Fruit fly (Drosophila melanogaster) whole organism, wandering third instar larva: ENCODE measurements around the gene Idh3a.

Experiments used
- Abd-B ChIP-seq: fragments of >200 bp; optimal IDR thresholded peaks from 2 replicates; lab custom pipeline; 2017; ENCODE audit warnings: missing biosample characterization, missing genetic modification characterization
- CG32264 ChIP-seq: fragments of 200-800 bp; sonication (Bioruptor generic); optimal IDR thresholded peaks from 2 replicates; lab custom pipeline; 2016; ENCODE audit warnings: missing biosample characterization, missing genetic modification characterization
- CG9705 ChIP-seq: fragments of 200-800 bp; sonication (Bioruptor generic); optimal IDR thresholded peaks from 2 replicates; lab custom pipeline; 2018; ENCODE audit warnings: missing biosample characterization, mild to moderate bottlenecking, missing genetic modification characterization
- CrebA ChIP-seq: fragments of 200-800 bp; sonication (Bioruptor generic); optimal IDR thresholded peaks from 2 replicates; lab custom pipeline; 2016; ENCODE audit warnings: missing biosample characterization, mild to moderate bottlenecking, missing genetic modification characterization, borderline replicate concordance
- Dfd ChIP-seq: fragments of >200 bp; optimal IDR thresholded peaks from 2 replicates; lab custom pipeline; 2017; ENCODE audit warnings: missing biosample characterization, missing genetic modification characterization
- Dif ChIP-seq: fragments of 200-275, 200-300 bp; sonication (Bioruptor generic); optimal IDR thresholded peaks from 2 replicates; lab custom pipeline; 2018; ENCODE audit warnings: missing biosample characterization, missing genetic modification characterization; ENCODE audit not compliant: partially characterized antibody
- GATAd ChIP-seq: sonication (Bioruptor generic); optimal IDR thresholded peaks from 2 replicates; lab custom pipeline; 2016; ENCODE audit warnings: missing biosample characterization, missing genetic modification characterization
- HLH106 ChIP-seq: fragments of 200-800 bp; optimal IDR thresholded peaks from 3 replicates; lab custom pipeline; 2019; ENCODE audit warnings: missing biosample characterization, mild to moderate bottlenecking, missing genetic modification characterization, moderate library complexity
- Hnf4 ChIP-seq: fragments of 200-800 bp; sonication (Bioruptor generic); optimal IDR thresholded peaks from 2 replicates; lab custom pipeline; 2016; ENCODE audit warnings: missing biosample characterization, mild to moderate bottlenecking, missing genetic modification characterization
- Hr78 ChIP-seq: fragments of >200 bp; optimal IDR thresholded peaks from 2 replicates; lab custom pipeline; 2017; ENCODE audit warnings: missing biosample characterization, missing genetic modification characterization
- Hr83 ChIP-seq: fragments of 200-300 bp; sonication (Bioruptor generic); optimal IDR thresholded peaks from 2 replicates; lab custom pipeline; 2016; ENCODE audit warnings: missing biosample characterization, mild to moderate bottlenecking, missing genetic modification characterization, moderate library complexity; ENCODE audit not compliant: poor library complexity, severe bottlenecking
- Jra ChIP-seq: sonication (Bioruptor generic); optimal IDR thresholded peaks from 2 replicates; lab custom pipeline; 2016; ENCODE audit warnings: missing biosample characterization, missing genetic modification characterization
- Mio ChIP-seq: sonication (Bioruptor generic); optimal IDR thresholded peaks from 2 replicates; lab custom pipeline; 2016; ENCODE audit warnings: missing biosample characterization, missing genetic modification characterization
- Myc ChIP-seq: fragments of >200 bp; optimal IDR thresholded peaks from 2 replicates; lab custom pipeline; 2017
- N ChIP-seq: fragments of >200 bp; optimal IDR thresholded peaks from 2 replicates; lab custom pipeline; 2018; ENCODE audit warnings: missing biosample characterization, missing external identifiers, missing genetic modification characterization
- OdsH ChIP-seq: fragments of 200-800 bp; sonication (Bioruptor generic); optimal IDR thresholded peaks from 2 replicates; lab custom pipeline; 2016; ENCODE audit warnings: missing biosample characterization, mild to moderate bottlenecking, missing genetic modification characterization
- Rel ChIP-seq, 2 experiments: fragments of 200-800 bp; sonication (Bioruptor generic) in 1 of 2; optimal IDR thresholded peaks; 2 replicates in 1 of 2; 3 replicates in 1 of 2; lab custom pipeline; 2016 to 2019; ENCODE audit warnings: mild to moderate bottlenecking in 2 of 2, missing biosample characterization in 2 of 2, missing genetic modification characterization in 2 of 2, moderate library complexity in 1 of 2
- Sp1 ChIP-seq: fragments of 200-800 bp; sonication (Bioruptor generic); optimal IDR thresholded peaks from 3 replicates; lab custom pipeline; 2019; ENCODE audit warnings: missing biosample characterization, mild to moderate bottlenecking, missing genetic modification characterization, moderate library complexity
- Vsx2 ChIP-seq: fragments of 200-300, 225-300 bp; sonication (Bioruptor generic); optimal IDR thresholded peaks from 2 replicates; lab custom pipeline; 2018; ENCODE audit warnings: missing biosample characterization, missing genetic modification characterization; ENCODE audit not compliant: partially characterized antibody
- br ChIP-seq: fragments of 200-800 bp; sonication (Bioruptor generic); optimal IDR thresholded peaks from 2 replicates; lab custom pipeline; 2016; ENCODE audit warnings: missing biosample characterization, missing genetic modification characterization
- brk ChIP-seq: fragments of 200-800 bp; sonication (Bioruptor generic); optimal IDR thresholded peaks from 2 replicates; lab custom pipeline; 2016; ENCODE audit warnings: missing biosample characterization, mild to moderate bottlenecking, missing genetic modification characterization
- dl ChIP-seq, 2 experiments: fragments of 175-275, 200-275 bp in 1 of 2; fragments of 200-275 bp in 1 of 2; sonication (Bioruptor generic); optimal IDR thresholded peaks; lab custom pipeline; 2018; ENCODE audit warnings: mild to moderate bottlenecking in 2 of 2, missing biosample characterization in 2 of 2, missing genetic modification characterization in 2 of 2, moderate library complexity in 2 of 2; ENCODE audit not compliant: partially characterized antibody in 2 of 2, insufficient read depth in 1 of 2
- dmrt93B ChIP-seq: fragments of 200-800 bp; sonication (Bioruptor generic); optimal IDR thresholded peaks from 2 replicates; lab custom pipeline; 2018; ENCODE audit warnings: missing biosample characterization, mild to moderate bottlenecking, missing genetic modification characterization
- dsf ChIP-seq: sonication (Bioruptor generic); optimal IDR thresholded peaks from 2 replicates; lab custom pipeline; 2016; ENCODE audit warnings: missing biosample characterization, missing genetic modification characterization, borderline replicate concordance
- ey ChIP-seq: fragments of 200-800 bp; sonication (Bioruptor generic); optimal IDR thresholded peaks from 2 replicates; lab custom pipeline; 2016; ENCODE audit warnings: missing biosample characterization, missing genetic modification characterization
- foxo ChIP-seq, 2 experiments: fragments of 200-800 bp; sonication (Bioruptor generic); optimal IDR thresholded peaks; 2 replicates in 1 of 2; 3 replicates in 1 of 2; lab custom pipeline; 2016 to 2017; ENCODE audit warnings: missing biosample characterization in 2 of 2, missing genetic modification characterization in 2 of 2
- fru ChIP-seq: fragments of 200-800 bp; sonication (Bioruptor generic); optimal IDR thresholded peaks from 3 replicates; lab custom pipeline; 2016; ENCODE audit warnings: missing biosample characterization, mild to moderate bottlenecking, missing genetic modification characterization
- h ChIP-seq: fragments of 200-800 bp; sonication (Bioruptor generic); optimal IDR thresholded peaks from 3 replicates; lab custom pipeline; 2016; ENCODE audit warnings: missing biosample characterization, mild to moderate bottlenecking, missing genetic modification characterization
- jim ChIP-seq: fragments of 175-275, 200-325 bp; sonication (Bioruptor generic); optimal IDR thresholded peaks from 2 replicates; lab custom pipeline; 2016; ENCODE audit warnings: missing biosample characterization, mild to moderate bottlenecking, missing genetic modification characterization
- lola ChIP-seq: fragments of >200 bp; optimal IDR thresholded peaks from 2 replicates; lab custom pipeline; 2017; ENCODE audit warnings: missing biosample characterization, missing genetic modification characterization
- pan ChIP-seq: fragments of >200 bp; optimal IDR thresholded peaks from 2 replicates; lab custom pipeline; 2017
- psq ChIP-seq: fragments of 200-800 bp; sonication (Bioruptor generic); optimal IDR thresholded peaks from 3 replicates; lab custom pipeline; 2017; ENCODE audit warnings: missing biosample characterization, mild to moderate bottlenecking, missing genetic modification characterization, moderate library complexity
- rgr ChIP-seq: fragments of 200-800 bp; sonication (Bioruptor generic); optimal IDR thresholded peaks from 3 replicates; lab custom pipeline; 2016; ENCODE audit warnings: missing biosample characterization, mild to moderate bottlenecking, missing genetic modification characterization
- sage ChIP-seq: fragments of 200-800 bp; sonication (Bioruptor generic); optimal IDR thresholded peaks from 2 replicates; lab custom pipeline; 2016; ENCODE audit warnings: missing biosample characterization, mild to moderate bottlenecking, missing genetic modification characterization
- sv ChIP-seq: fragments of 200-800 bp; sonication (Bioruptor generic); optimal IDR thresholded peaks from 3 replicates; lab custom pipeline; 2016; ENCODE audit warnings: missing biosample characterization, missing genetic modification characterization
- tai ChIP-seq: sonication (Bioruptor generic); optimal IDR thresholded peaks from 2 replicates; lab custom pipeline; 2016; ENCODE audit warnings: missing biosample characterization, missing genetic modification characterization
- usp ChIP-seq: fragments of >200 bp; optimal IDR thresholded peaks from 2 replicates; lab custom pipeline; 2017; ENCODE audit warnings: missing biosample characterization, missing genetic modification characterization
- woc ChIP-seq: sonication (Bioruptor generic); optimal IDR thresholded peaks from 2 replicates; lab custom pipeline; 2016; ENCODE audit warnings: missing biosample characterization, mild to moderate bottlenecking, missing genetic modification characterization

Idh3a gene

dm6 chrX:19521753-19522383 is at the start of gene Idh3a, which contains the start of gene CoRest:
Idh3a (minus strand) TSS chrX:19521810.
CoRest (plus strand) TSS chrX:19521929.
- no peak for TF ChIP-seq sv (GFP tag; lab: Kevin White, UChicago)
- TF ChIP-seq Rel (GFP tag; optimal IDR thresholded peaks at IDR 0.05; lab: Kevin White, UChicago), result no peak
- peak; percentile 12 for TF ChIP-seq Rel (tag; optimal IDR thresholded peaks at IDR 0.05; lab: Kevin White, UChicago)
- no peak for TF ChIP-seq tai (GFP tag; lab: Kevin White, UChicago)
- peak; percentile 42 for TF ChIP-seq HLH106 (tag; lab: Kevin White, UChicago)
- TF ChIP-seq OdsH (GFP tag; lab: Kevin White, UChicago), result no peak
- no peak for TF ChIP-seq rgr (GFP tag; lab: Kevin White, UChicago)
- peak; percentile 33 for TF ChIP-seq CG9705
- no peak for TF ChIP-seq N (GFP tag; lab: Kevin White, UChicago)
- TF ChIP-seq foxo (GFP tag; optimal IDR thresholded peaks at IDR 0.05; lab: Kevin White, UChicago), result peak in 1 of 2 experiments; percentile 28
- TF ChIP-seq CG32264, result no peak
- TF ChIP-seq Myc (lab: Kevin White, UChicago), result peak; percentile 53

- no peak for TF ChIP-seq dl (GFP tag; optimal IDR thresholded peaks at IDR 0.05; lab: Kevin White, UChicago; ENCODE audit: insufficient read depth in 1 of 2, partially characterized antibody in 2 of 2)
- TF ChIP-seq N (GFP tag; lab: Kevin White, UChicago), result peak; percentile 64
- TF ChIP-seq Hr78, result no peak
- TF ChIP-seq HLH106 (tag; lab: Kevin White, UChicago), result peak; percentile 66
- TF ChIP-seq CG9705, result peak; percentile 37
- TF ChIP-seq jim (GFP tag; lab: Kevin White, UChicago), result no peak
- no peak for TF ChIP-seq Dfd (GFP tag; lab: Kevin White, UChicago)
- TF ChIP-seq psq (GFP tag; lab: Kevin White, UChicago), result peak; percentile 48
- TF ChIP-seq CrebA, result no peak
- no peak for TF ChIP-seq tai (GFP tag; lab: Kevin White, UChicago)
- no peak for TF ChIP-seq brk (GFP tag; lab: Kevin White, UChicago)
- no peak for TF ChIP-seq dsf (GFP tag; lab: Kevin White, UChicago)
- TF ChIP-seq lola (GFP tag; lab: Kevin White, UChicago), result no peak
- peak; percentile 32 for TF ChIP-seq ey
- no peak for TF ChIP-seq Jra (GFP tag; lab: Kevin White, UChicago)
- no peak for TF ChIP-seq rgr (GFP tag; lab: Kevin White, UChicago)
- TF ChIP-seq Vsx2 (GFP tag; lab: Kevin White, UChicago), result no peak
- no peak for TF ChIP-seq Rel (GFP tag; optimal IDR thresholded peaks at IDR 0.05; lab: Kevin White, UChicago)
- TF ChIP-seq Rel (tag; optimal IDR thresholded peaks at IDR 0.05; lab: Kevin White, UChicago), result no peak
- TF ChIP-seq CG32264, result no peak
- TF ChIP-seq Dif (GFP tag; lab: Kevin White, UChicago), result no peak
- TF ChIP-seq sv (GFP tag; lab: Kevin White, UChicago), result peak; percentile 58
- TF ChIP-seq Myc (lab: Kevin White, UChicago), result no peak
- TF ChIP-seq dmrt93B (GFP tag; lab: Kevin White, UChicago), result no peak
- no peak for TF ChIP-seq woc (GFP tag; lab: Kevin White, UChicago)
- TF ChIP-seq Hr83 (GFP tag; lab: Kevin White, UChicago), result no peak
- no peak for TF ChIP-seq GATAd (GFP tag; lab: Kevin White, UChicago)
- peak; percentile 53 for TF ChIP-seq fru (GFP tag; lab: Kevin White, UChicago)
- TF ChIP-seq usp (GFP tag; lab: Kevin White, UChicago), result no peak
- TF ChIP-seq Abd-B (GFP tag; lab: Kevin White, UChicago), result no peak
- TF ChIP-seq Sp1 (GFP tag; lab: Kevin White, UChicago), result no peak
- no peak for TF ChIP-seq Hnf4 (GFP tag; lab: Kevin White, UChicago)
- no peak for TF ChIP-seq br (GFP tag; lab: Kevin White, UChicago)
- TF ChIP-seq OdsH (GFP tag; lab: Kevin White, UChicago), result no peak
- no peak for TF ChIP-seq foxo (GFP tag; optimal IDR thresholded peaks at IDR 0.05; lab: Kevin White, UChicago)
- TF ChIP-seq h (GFP tag; lab: Kevin White, UChicago), result no peak
- no peak for TF ChIP-seq sage
- TF ChIP-seq Mio, result no peak
- TF ChIP-seq pan (lab: Kevin White, UChicago), result no peak
Measured at dm6 chrX:19565714-19566316, 44.2 kb upstream of the Idh3a start, which contains the start of the genes Grip84 and car. Grip84 (minus strand) TSS chrX:19565764. car (plus strand) TSS chrX:19566019.
